Worm (Caenorhabditis elegans) whole organism, late embryonic: ENCODE results near the gene srx-80.

Source experiments
- K02D7.2 ChIP-seq: sonication (generic microtip); optimal IDR thresholded peaks from 2 replicates; lab custom pipeline; 2017; ENCODE audit warnings: mild to moderate bottlenecking, missing genetic modification characterization, missing compliant biosample characterization
- ama-1 ChIP-seq: fragments of 150-350 bp; optimal IDR thresholded peaks from 2 replicates; lab custom pipeline; 2014
- ceh-18 ChIP-seq: sonication (generic microtip); optimal IDR thresholded peaks from 2 replicates; lab custom pipeline; 2016; ENCODE audit warnings: missing genetic modification characterization, missing compliant biosample characterization
- elt-4 ChIP-seq: sonication (generic microtip); optimal IDR thresholded peaks from 2 replicates; lab custom pipeline; 2016; ENCODE audit warnings: missing genetic modification characterization, missing compliant biosample characterization
- fax-1 ChIP-seq: sonication (generic microtip); optimal IDR thresholded peaks from 2 replicates; lab custom pipeline; 2016; ENCODE audit warnings: missing genotype, missing genetic modification characterization, missing compliant biosample characterization
- fkh-10 ChIP-seq: fragments of 150-350 bp; optimal IDR thresholded peaks from 2 replicates; lab custom pipeline; 2014; ENCODE audit warnings: missing biosample characterization, missing genetic modification reagents, missing genetic modification characterization
- hlh-30 ChIP-seq: sonication (generic microtip); optimal IDR thresholded peaks from 2 replicates; lab custom pipeline; 2017; ENCODE audit warnings: antibody characterized with exemption, missing genetic modification characterization, missing compliant biosample characterization; ENCODE audit not compliant: insufficient read depth
- lin-11 ChIP-seq: fragments of 200-800 bp; sonication (Bioruptor generic); optimal IDR thresholded peaks from 2 replicates; lab custom pipeline; 2018; ENCODE audit warnings: mild to moderate bottlenecking, missing genetic modification characterization, missing compliant biosample characterization
- nhr-11 ChIP-seq: fragments of 150-350 bp; optimal IDR thresholded peaks from 2 replicates; lab custom pipeline; 2014; ENCODE audit warnings: missing biosample characterization, missing genetic modification characterization
- pat-9 ChIP-seq: fragments of 200-800 bp; sonication (Bioruptor generic); optimal IDR thresholded peaks from 2 replicates; lab custom pipeline; 2018; ENCODE audit warnings: mild to moderate bottlenecking, missing genetic modification characterization, moderate library complexity, missing compliant biosample characterization
- pros-1 ChIP-seq: fragments of 150-350 bp; optimal IDR thresholded peaks from 2 replicates; lab custom pipeline; 2014; ENCODE audit warnings: missing biosample characterization, missing genetic modification reagents, missing genetic modification characterization
- sox-4 ChIP-seq: sonication (generic microtip); optimal IDR thresholded peaks from 2 replicates; lab custom pipeline; 2017; ENCODE audit warnings: mild to moderate bottlenecking, missing genetic modification characterization, inconsistent platforms, missing compliant biosample characterization
- syd-9 ChIP-seq: sonication (generic microtip); optimal IDR thresholded peaks from 2 replicates; lab custom pipeline; 2016; ENCODE audit warnings: mild to moderate bottlenecking, missing genetic modification characterization, moderate library complexity, missing compliant biosample characterization
- tbx-2 ChIP-seq: sonication (generic microtip); optimal IDR thresholded peaks from 2 replicates; lab custom pipeline; 2016; ENCODE audit warnings: missing genetic modification characterization, missing compliant biosample characterization

DNA sequence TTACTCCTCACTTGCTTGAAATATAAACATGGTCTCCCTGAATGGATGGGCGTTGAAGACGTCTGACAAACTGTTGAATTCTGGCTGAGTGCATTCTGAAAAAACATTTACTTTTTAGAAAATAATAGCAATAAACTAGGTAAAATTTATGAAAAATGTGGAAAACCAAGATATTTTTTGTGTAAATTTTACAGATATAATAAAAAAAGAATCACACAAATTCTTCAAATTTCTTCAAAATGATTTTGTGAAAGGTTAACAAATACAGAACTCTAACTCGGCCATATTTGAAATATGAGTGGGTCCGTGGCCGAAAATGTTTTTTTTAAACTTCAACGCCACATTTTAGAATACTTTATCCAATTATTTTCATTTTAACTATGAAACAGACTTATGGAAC is 24.6 kb downstream of the srx-80 start, which contains the start of gene glb-15:
- no peak for TF ChIP-seq syd-9
- TF ChIP-seq elt-4 (tag; lab: Kevin White, UChicago), result no peak
- no peak for TF ChIP-seq tbx-2
- no peak for TF ChIP-seq sox-4 (tag; lab: Kevin White, UChicago)
- TF ChIP-seq pat-9, result no peak
- no peak for TF ChIP-seq ama-1 (lab: Kevin White, UChicago)
- no peak for TF ChIP-seq fkh-10 (GFP tag; lab: Kevin White, UChicago)
- TF ChIP-seq pros-1 (tag; lab: Kevin White, UChicago), result no peak
- no peak for TF ChIP-seq hlh-30 (tag; lab: Kevin White, UChicago)
- TF ChIP-seq nhr-11 (tag; lab: Kevin White, UChicago), result no peak
- no peak for TF ChIP-seq lin-11 (tag; lab: Kevin White, UChicago)
- no peak for TF ChIP-seq ceh-18
- TF ChIP-seq fax-1 (tag; lab: Kevin White, UChicago), result no peak
- no peak for TF ChIP-seq K02D7.2 (tag; lab: Kevin White, UChicago)
